Fruit fly (Drosophila melanogaster) whole organism, pupa: ENCODE measurements around the gene CG9922.

Experiments used
- CG10348 ChIP-seq: fragments of 200-800 bp; sonication (Bioruptor generic); IDR thresholded peaks from 2 replicates; pipeline ENCODE4 v1.3.6; 2022; ENCODE audit warnings: missing biosample characterization, missing genetic modification characterization
- CG12605 ChIP-seq: fragments of 200-800 bp; sonication (Bioruptor generic); IDR thresholded peaks from 2 replicates; pipeline ENCODE4 v1.3.6; 2022; ENCODE audit warnings: missing biosample characterization, missing genetic modification characterization
- CG13204 ChIP-seq: fragments of 200-800 bp; sonication (Bioruptor generic); optimal IDR thresholded peaks from 2 replicates; lab custom pipeline; 2018; ENCODE audit warnings: missing biosample characterization, mild to moderate bottlenecking, missing genetic modification characterization, moderate library complexity
- CG14655 ChIP-seq: fragments of 200-800 bp; sonication (Bioruptor generic); optimal IDR thresholded peaks from 3 replicates; lab custom pipeline; 2017; ENCODE audit warnings: mild to moderate bottlenecking, missing biosample characterization, missing genetic modification reagents, missing genetic modification characterization
- CG15710 ChIP-seq: fragments of 200-800 bp; sonication (Bioruptor generic); optimal IDR thresholded peaks from 2 replicates; lab custom pipeline; 2018; ENCODE audit warnings: missing biosample characterization, mild to moderate bottlenecking, missing genetic modification characterization, moderate library complexity
- CG17806 ChIP-seq: fragments of 200-800 bp; sonication (Bioruptor generic); optimal IDR thresholded peaks from 2 replicates; lab custom pipeline; 2018; ENCODE audit warnings: missing biosample characterization, mild to moderate bottlenecking, missing genetic modification characterization, moderate library complexity
- CG32121 ChIP-seq: fragments of 200-800 bp; sonication (Bioruptor generic); IDR thresholded peaks from 2 replicates; pipeline ENCODE4 v1.3.6; 2022; ENCODE audit warnings: missing biosample characterization, missing genetic modification characterization
- CG34367 ChIP-seq: fragments of 200-800 bp; sonication (Bioruptor generic); optimal IDR thresholded peaks from 2 replicates; lab custom pipeline; 2018; ENCODE audit warnings: missing biosample characterization, mild to moderate bottlenecking, missing genetic modification characterization
- CG4496 ChIP-seq: fragments of 200-800 bp; sonication (Bioruptor generic); IDR thresholded peaks from 3 replicates; pipeline ENCODE4 v1.3.6; 2022; ENCODE audit warnings: missing biosample characterization, missing genetic modification characterization
- CG8159 ChIP-seq: fragments of 200-800 bp; sonication (Bioruptor generic); optimal IDR thresholded peaks from 3 replicates; lab custom pipeline; 2018; ENCODE audit warnings: missing biosample characterization, mild to moderate bottlenecking, missing genetic modification characterization, moderate library complexity
- CG8301 ChIP-seq: fragments of 200-800 bp; sonication (Bioruptor generic); optimal IDR thresholded peaks from 2 replicates; lab custom pipeline; 2018; ENCODE audit warnings: missing biosample characterization, mild to moderate bottlenecking, missing genetic modification characterization
- CG9948 ChIP-seq: fragments of 200-800 bp; sonication (Bioruptor generic); optimal IDR thresholded peaks from 2 replicates; lab custom pipeline; 2018; ENCODE audit warnings: missing biosample characterization, mild to moderate bottlenecking, missing genetic modification characterization, moderate library complexity
- D1 ChIP-seq: fragments of 200-800 bp; sonication (Bioruptor generic); optimal IDR thresholded peaks from 2 replicates; lab custom pipeline; 2018; ENCODE audit warnings: missing biosample characterization, mild to moderate bottlenecking, missing genetic modification characterization, moderate library complexity
- EcR ChIP-seq: fragments of 200-800 bp; sonication (Bioruptor generic); optimal IDR thresholded peaks from 3 replicates; lab custom pipeline; 2019; ENCODE audit warnings: missing biosample characterization, missing genetic modification characterization, mild to moderate bottlenecking, moderate library complexity, missing genetic modification reagents
- Ets98B ChIP-seq: fragments of 200-800 bp; sonication (Bioruptor generic); IDR thresholded peaks from 2 replicates; pipeline ENCODE4 v1.3.6; 2022; ENCODE audit warnings: missing biosample characterization, missing genetic modification characterization
- Pif1A ChIP-seq: fragments of 200-800 bp; sonication (Bioruptor generic); optimal IDR thresholded peaks from 3 replicates; lab custom pipeline; 2016; ENCODE audit warnings: missing biosample characterization, missing genetic modification characterization
- Pif1B ChIP-seq: fragments of 200-800 bp; sonication (Bioruptor generic); optimal IDR thresholded peaks from 3 replicates; lab custom pipeline; 2016; ENCODE audit warnings: missing biosample characterization, missing genetic modification characterization
- Snoo ChIP-seq: fragments of 200-800 bp; sonication (Bioruptor generic); optimal IDR thresholded peaks from 3 replicates; lab custom pipeline; 2017; ENCODE audit warnings: missing biosample characterization, mild to moderate bottlenecking, missing genetic modification characterization, inconsistent platforms
- fd96Ca ChIP-seq: fragments of 200-800 bp; sonication (Bioruptor generic); IDR thresholded peaks from 3 replicates; pipeline ENCODE4 v1.3.6; 2022; ENCODE audit warnings: missing biosample characterization, missing genetic modification characterization
- gl ChIP-seq: fragments of 200-800 bp; sonication (Bioruptor generic); optimal IDR thresholded peaks from 2 replicates; lab custom pipeline; 2018; ENCODE audit warnings: missing biosample characterization, mild to moderate bottlenecking, missing genetic modification characterization
- rn ChIP-seq: fragments of 200-800 bp; sonication (Bioruptor generic); IDR thresholded peaks from 2 replicates; pipeline ENCODE4 v1.3.6; 2022; ENCODE audit warnings: missing biosample characterization, missing genetic modification characterization

CG9922 gene

DNA sequence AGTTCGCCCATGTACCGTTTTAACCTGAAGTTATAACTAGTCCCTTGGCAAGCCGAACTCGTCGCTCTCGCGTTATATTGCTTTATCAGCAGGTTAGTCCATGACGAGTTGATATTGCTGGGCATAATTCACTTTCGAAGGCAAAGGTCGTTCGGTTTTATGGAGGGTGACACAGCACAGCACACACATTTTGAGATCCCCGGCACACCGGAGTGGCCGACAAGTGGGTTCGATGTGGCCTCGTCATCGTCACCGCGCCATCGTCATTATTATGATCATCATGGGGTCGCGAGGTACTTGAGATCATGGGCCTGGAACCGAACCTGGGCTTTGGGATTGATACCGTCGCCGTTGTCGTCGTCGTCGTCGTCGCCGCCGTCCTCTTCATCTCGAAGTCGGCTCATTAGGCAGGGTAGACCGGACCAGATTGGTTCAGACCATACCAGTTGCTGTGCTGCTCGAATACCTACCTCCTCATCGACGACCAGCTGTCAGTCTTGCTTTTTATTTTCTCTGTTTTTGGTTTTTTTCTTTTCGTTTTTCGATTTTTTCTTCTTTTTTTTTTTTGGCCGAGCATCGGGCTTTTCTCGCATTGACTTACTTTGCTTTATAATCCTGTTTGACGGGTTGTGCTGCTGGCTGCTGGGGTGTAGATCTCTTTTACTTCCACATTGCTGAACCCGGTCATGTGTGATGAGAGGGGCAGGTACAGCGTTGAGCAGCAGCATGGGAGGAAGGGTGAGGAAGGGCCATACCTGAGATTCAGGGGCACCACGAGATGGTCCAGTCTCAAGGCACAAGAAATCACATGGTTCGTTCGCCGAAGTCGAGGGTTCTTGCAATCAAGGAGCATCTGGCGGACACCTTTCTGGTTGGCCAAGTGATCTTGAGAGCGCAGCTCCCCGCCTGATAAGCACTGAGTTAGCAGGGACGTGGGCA lies 25.1 kb upstream of the CG9922 start:
- TF ChIP-seq Snoo (tag; lab: Kevin White, UChicago) (peak; percentile 87), CG14655 (GFP tag; lab: Kevin White, UChicago) (peak; percentile 67), EcR (GFP tag; lab: Kevin White, UChicago) (peak; percentile 87), CG4496 (GFP tag; lab: Robert Waterston, UW) (peak; percentile 96), CG13204 (peak; percentile 99), CG15710 (peak; percentile 87), CG8301 (peak; percentile 67), fd96Ca (GFP tag; lab: Robert Waterston, UW) (no peak; the same call in 2 of the 3 replicates), rn (GFP tag; lab: Robert Waterston, UW) (peak; percentile 77), D1 (tag; lab: Kevin White, UChicago) (peak; percentile 55), Pif1A (peak; percentile 97), CG9948 (tag; lab: Kevin White, UChicago) (peak; percentile 84), CG32121 (GFP tag; lab: Robert Waterston, UW) (peak; percentile 88), CG12605 (GFP tag; lab: Robert Waterston, UW) (peak; percentile 99), CG34367 (tag; lab: Kevin White, UChicago) (peak; percentile 94), Pif1B (GFP tag; lab: Kevin White, UChicago) (peak; percentile 94), gl (tag; lab: Kevin White, UChicago) (peak; percentile 99), Ets98B (GFP tag; lab: Robert Waterston, UW) (peak; percentile 94), CG8159 (tag; lab: Kevin White, UChicago) (peak; percentile 84), CG10348 (GFP tag; lab: Robert Waterston, UW) (no peak), CG17806 (tag; lab: Kevin White, UChicago) (peak; percentile 86)

DNA sequence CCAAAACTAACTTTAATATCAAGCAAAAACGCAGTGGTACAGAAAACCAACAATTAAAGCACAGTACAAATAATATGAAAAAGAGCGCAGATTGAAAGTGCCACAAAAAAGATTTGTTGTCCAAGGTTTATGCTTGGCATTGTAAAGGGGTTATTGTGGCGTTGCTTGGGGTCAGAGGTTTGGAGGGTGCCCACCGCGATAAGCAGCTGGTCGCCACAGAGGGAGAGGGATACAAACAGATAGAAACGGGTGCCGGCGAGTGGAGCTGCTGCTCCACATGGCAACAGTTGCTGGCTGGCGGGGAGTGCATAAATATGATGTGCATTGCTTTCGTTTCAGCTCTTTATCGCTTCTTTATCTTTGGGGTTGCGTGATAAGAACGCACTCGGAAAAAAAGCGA lies 24.2 kb upstream of the CG9922 start:
- no peak for TF ChIP-seq CG8159 (tag; lab: Kevin White, UChicago)

DNA sequence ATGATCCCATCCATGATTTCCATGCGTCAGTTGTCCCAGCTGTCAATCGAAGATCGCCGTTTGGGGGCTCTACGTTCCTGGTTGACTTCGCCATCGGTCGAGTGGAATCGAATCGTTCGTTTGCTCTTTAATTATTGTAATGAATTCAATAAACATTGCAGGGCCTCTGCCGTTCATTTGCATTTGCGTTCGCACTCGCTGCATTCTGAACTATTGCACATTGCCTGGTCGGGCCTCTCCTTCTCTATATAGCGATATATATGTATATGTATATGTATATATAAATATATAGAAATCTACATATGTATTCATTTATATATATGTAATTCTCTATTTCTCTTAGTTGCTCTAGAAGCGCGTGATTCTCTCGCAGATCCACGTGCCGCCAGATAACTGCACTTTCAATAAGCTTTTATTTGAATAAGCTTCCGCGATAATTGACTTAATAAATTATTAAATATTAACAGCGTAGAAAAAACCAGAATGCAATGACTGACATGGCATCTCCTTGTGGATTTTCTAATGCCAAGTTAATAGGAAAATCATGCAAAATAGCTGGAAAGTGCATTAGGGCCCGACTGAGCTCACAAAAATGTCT lies 23.6 kb upstream of the CG9922 start:
- TF ChIP-seq EcR (GFP tag; lab: Kevin White, UChicago) (no peak), CG15710 (no peak), D1 (tag; lab: Kevin White, UChicago) (no peak), Pif1A (no peak), CG13204 (no peak)

DNA sequence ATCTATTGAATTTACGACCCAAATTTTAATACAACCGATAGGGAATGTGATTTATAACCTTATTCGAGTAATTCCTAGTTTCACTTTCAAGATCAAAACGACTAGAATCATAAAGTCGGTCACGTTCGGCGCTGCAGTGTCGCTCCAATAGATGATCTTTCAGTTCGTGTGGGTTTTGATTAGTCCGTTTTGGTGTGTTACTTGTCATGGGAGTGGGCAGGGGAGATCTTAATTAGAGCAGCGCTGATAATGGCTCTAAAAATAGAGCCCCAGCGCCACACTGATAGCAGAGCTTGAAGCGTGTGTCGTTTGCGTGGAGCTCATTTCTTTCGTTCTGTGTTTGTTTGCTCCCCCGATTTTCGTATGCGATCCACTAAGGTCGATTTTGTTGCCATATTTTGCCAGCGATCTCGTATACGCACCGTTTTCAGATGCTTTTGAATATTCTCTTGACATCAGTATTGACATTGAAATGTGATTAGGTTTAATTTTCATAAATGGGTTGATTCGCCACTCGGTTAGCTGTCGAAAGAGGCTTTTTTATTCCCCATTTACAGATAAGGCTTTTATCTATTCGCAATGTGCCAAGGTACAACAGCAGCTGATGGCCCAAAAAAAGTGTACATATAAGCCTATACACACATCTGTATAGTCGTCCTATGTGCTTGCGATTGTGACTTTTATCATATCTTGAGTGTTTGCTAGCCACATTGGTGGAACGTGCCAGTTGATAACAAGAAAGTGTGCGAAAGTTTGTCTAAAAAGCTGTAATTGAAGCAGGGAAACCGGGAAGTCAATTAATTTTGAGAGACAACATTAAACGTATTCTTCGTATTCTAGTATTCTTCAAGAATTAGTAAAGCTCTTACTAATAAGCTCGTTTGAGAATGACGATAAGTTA lies 22.6 kb upstream of the CG9922 start:
- TF ChIP-seq CG34367 (tag; lab: Kevin White, UChicago) (no peak), CG14655 (GFP tag; lab: Kevin White, UChicago) (no peak), rn (GFP tag; lab: Robert Waterston, UW) (no peak), Pif1B (GFP tag; lab: Kevin White, UChicago) (no peak), EcR (GFP tag; lab: Kevin White, UChicago) (no peak), Ets98B (GFP tag; lab: Robert Waterston, UW) (no peak), CG8159 (tag; lab: Kevin White, UChicago) (no peak), CG8301 (no peak), CG12605 (GFP tag; lab: Robert Waterston, UW) (no peak)

DNA sequence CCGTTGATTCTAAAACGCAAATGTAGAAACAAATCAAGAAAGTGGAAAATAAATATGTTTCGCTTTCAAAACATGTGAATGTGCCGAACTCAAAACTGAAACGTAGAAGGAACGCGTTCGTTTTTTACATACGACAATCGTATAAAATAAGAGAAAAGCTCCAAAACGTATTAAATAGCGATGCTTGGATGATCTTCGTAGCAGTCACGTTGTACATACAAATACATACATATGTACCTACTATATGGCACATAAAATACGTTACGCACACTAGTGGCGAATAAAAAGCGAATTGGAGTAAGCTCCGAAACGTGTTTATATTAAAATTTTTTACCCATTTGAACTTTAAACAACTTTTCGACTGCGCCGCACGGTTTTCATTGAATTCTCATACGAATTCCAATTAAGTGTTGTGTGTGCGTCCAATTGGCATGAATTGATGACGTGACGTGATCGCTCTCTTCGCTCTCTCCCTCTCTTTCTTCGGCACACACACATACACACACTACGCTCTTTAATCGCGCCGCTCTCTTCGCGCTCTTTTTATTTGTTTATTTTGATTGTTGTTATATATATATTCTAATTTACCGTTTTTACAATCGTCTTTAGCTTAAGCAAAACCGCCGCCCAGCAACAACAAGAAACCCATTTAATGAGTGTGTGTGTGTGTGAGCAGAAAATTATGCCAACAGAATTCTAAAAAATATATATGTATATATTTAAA lies 21.1 kb upstream of the CG9922 start:
- TF ChIP-seq Pif1B (GFP tag; lab: Kevin White, UChicago), result peak; percentile 57
- TF ChIP-seq CG12605 (GFP tag; lab: Robert Waterston, UW), result 0 out of 2 replicates have a peak, but pooled peaks have one; percentile 28
- TF ChIP-seq CG32121 (GFP tag; lab: Robert Waterston, UW), result no peak
